Worm (Caenorhabditis elegans) whole organism, L2 larva: ENCODE data around the gene B0416.7.

Experiments used
- C34F6.9 ChIP-seq: fragments of 150-350 bp; optimal IDR thresholded peaks from 2 replicates; lab custom pipeline; 2014; ENCODE audit warnings: missing biosample characterization, missing genetic modification characterization
- F13H6.1 ChIP-seq: sonication (generic microtip); optimal IDR thresholded peaks from 2 replicates; lab custom pipeline; 2016; ENCODE audit warnings: missing genetic modification characterization, missing compliant biosample characterization
- R02D3.7 ChIP-seq: fragments of 150-350 bp; optimal IDR thresholded peaks from 2 replicates; lab custom pipeline; 2014; ENCODE audit warnings: missing biosample characterization, missing genetic modification characterization
- Y55F3AM.14 ChIP-seq: fragments of 200-800 bp; sonication (Bioruptor generic); optimal IDR thresholded peaks from 2 replicates; lab custom pipeline; 2018; ENCODE audit warnings: mild to moderate bottlenecking, missing genetic modification characterization, missing compliant biosample characterization
- alr-1 ChIP-seq: fragments of 150-350 bp; optimal IDR thresholded peaks from 2 replicates; lab custom pipeline; 2014; ENCODE audit warnings: missing biosample characterization, missing genetic modification characterization
- aly-2 ChIP-seq: fragments of 150-350 bp; optimal IDR thresholded peaks from 2 replicates; lab custom pipeline; 2014; ENCODE audit warnings: missing biosample characterization, missing genetic modification characterization
- ama-1 ChIP-seq: fragments of 150-350 bp; optimal IDR thresholded peaks from 2 replicates; lab custom pipeline; 2018; ENCODE audit warnings: inconsistent platforms
- ceh-16 ChIP-seq: fragments of 150-350 bp; optimal IDR thresholded peaks from 2 replicates; lab custom pipeline; 2014; ENCODE audit warnings: missing biosample characterization, missing genetic modification characterization
- ceh-82 ChIP-seq: fragments of 150-350 bp; optimal IDR thresholded peaks from 2 replicates; lab custom pipeline; 2014; ENCODE audit warnings: missing biosample characterization, missing genetic modification characterization
- dmd-4 ChIP-seq: sonication (generic microtip); optimal IDR thresholded peaks from 2 replicates; lab custom pipeline; 2017; ENCODE audit warnings: missing biosample characterization, missing genetic modification characterization
- egl-27 ChIP-seq: sonication (generic microtip); optimal IDR thresholded peaks from 3 replicates; lab custom pipeline; 2017; ENCODE audit warnings: missing biosample characterization, missing genetic modification reagents, missing genetic modification characterization
- elt-1 ChIP-seq: fragments of 150-350 bp; optimal IDR thresholded peaks from 2 replicates; lab custom pipeline; 2014; ENCODE audit warnings: missing biosample characterization, missing genetic modification characterization
- lin-11 ChIP-seq: fragments of 150-350 bp; sonication (generic microtip); optimal IDR thresholded peaks from 2 replicates; lab custom pipeline; 2014; ENCODE audit warnings: missing biosample characterization, missing genetic modification characterization, inconsistent platforms, mixed read lengths
- lin-39 ChIP-seq: fragments of 150-350 bp; optimal IDR thresholded peaks from 2 replicates; lab custom pipeline; 2014; ENCODE audit warnings: missing biosample characterization, missing genetic modification reagents, missing genetic modification characterization
- mab-5 ChIP-seq: fragments of 150-350 bp; optimal IDR thresholded peaks from 2 replicates; lab custom pipeline; 2014; ENCODE audit warnings: missing biosample characterization, missing genetic modification characterization
- mbf-1 ChIP-seq: sonication (generic microtip); optimal IDR thresholded peaks from 2 replicates; lab custom pipeline; 2017; ENCODE audit warnings: missing biosample characterization, missing genetic modification characterization
- mdl-1 ChIP-seq, 2 experiments: fragments of 150-350 bp in 1 of 2; sonication (generic microtip) in 1 of 2; optimal IDR thresholded peaks; 2 replicates each; lab custom pipeline; 2017; ENCODE audit warnings: missing biosample characterization in 2 of 2, missing genetic modification characterization in 2 of 2
- nhr-12 ChIP-seq: fragments of 150-350 bp; optimal IDR thresholded peaks from 2 replicates; lab custom pipeline; 2014; ENCODE audit warnings: missing biosample characterization, missing genetic modification characterization
- nhr-129 ChIP-seq: fragments of 150-350 bp; optimal IDR thresholded peaks from 2 replicates; lab custom pipeline; 2014; ENCODE audit warnings: missing biosample characterization, missing genetic modification characterization
- nhr-237 ChIP-seq: fragments of 150-350 bp; optimal IDR thresholded peaks from 2 replicates; lab custom pipeline; 2014; ENCODE audit warnings: missing biosample characterization, missing genetic modification characterization
- nhr-6 ChIP-seq: fragments of 150-350 bp; optimal IDR thresholded peaks from 2 replicates; lab custom pipeline; 2014; ENCODE audit warnings: missing biosample characterization, missing genetic modification characterization
- nhr-77 ChIP-seq: fragments of 150-350 bp; optimal IDR thresholded peaks from 2 replicates; lab custom pipeline; 2014; ENCODE audit warnings: missing biosample characterization, missing genetic modification characterization
- peb-1 ChIP-seq: fragments of 150-350 bp; optimal IDR thresholded peaks from 2 replicates; lab custom pipeline; 2014; ENCODE audit warnings: missing biosample characterization, missing genetic modification characterization
- sem-4 ChIP-seq: fragments of 150-350 bp; optimal IDR thresholded peaks from 2 replicates; lab custom pipeline; 2014; ENCODE audit warnings: missing biosample characterization, missing genetic modification reagents, missing genetic modification characterization
- sma-9 ChIP-seq, 2 experiments: fragments of 150-350 bp in 1 of 2; sonication (generic microtip) in 1 of 2; optimal IDR thresholded peaks; 2 replicates each; lab custom pipeline; 2014 to 2016; ENCODE audit warnings: missing genetic modification characterization in 2 of 2, mild to moderate bottlenecking in 1 of 2, missing biosample characterization in 1 of 2, missing compliant biosample characterization in 1 of 2, missing genetic modification reagents in 1 of 2, moderate library complexity in 1 of 2
- unc-39 ChIP-seq: fragments of 150-350 bp; optimal IDR thresholded peaks from 2 replicates; lab custom pipeline; 2014; ENCODE audit warnings: missing biosample characterization, missing genetic modification characterization
- unc-55 ChIP-seq: fragments of 150-350 bp; sonication (generic microtip); optimal IDR thresholded peaks from 3 replicates; lab custom pipeline; 2014; ENCODE audit warnings: missing biosample characterization, missing genetic modification reagents, missing genetic modification characterization
- unc-62 ChIP-seq: fragments of 150-350 bp; optimal IDR thresholded peaks from 2 replicates; lab custom pipeline; 2014; ENCODE audit warnings: missing biosample characterization, missing genetic modification reagents, missing genetic modification characterization
- zag-1 ChIP-seq: fragments of 150-350 bp; optimal IDR thresholded peaks from 2 replicates; lab custom pipeline; 2014; ENCODE audit warnings: missing biosample characterization, missing genetic modification characterization
- ztf-1 ChIP-seq: fragments of 200-800 bp; sonication (Bioruptor generic); conservative IDR thresholded peaks from 2 replicates; pipeline ENCODE4 v1.3.6; 2022; ENCODE audit warnings: missing genetic modification characterization, missing compliant biosample characterization
- ztf-11 ChIP-seq: sonication (generic microtip); optimal IDR thresholded peaks from 2 replicates; lab custom pipeline; 2017; ENCODE audit warnings: missing biosample characterization, missing genetic modification characterization
- ztf-4 ChIP-seq: fragments of 150-350 bp; optimal IDR thresholded peaks from 2 replicates; lab custom pipeline; 2014; ENCODE audit warnings: missing biosample characterization, missing genetic modification characterization

Gene B0416.7

ce11 chrX:9336227-9336626 lies 38.5 kb upstream of the B0416.7 start:
- TF ChIP-seq nhr-237 = no peak
- no peak for TF ChIP-seq Y55F3AM.14 (GFP tag; lab: Kevin White, UChicago)
- no peak for TF ChIP-seq aly-2 (tag; lab: Kevin White, UChicago)
- TF ChIP-seq ama-1 (lab: Kevin White, UChicago) = no peak
- TF ChIP-seq, all 48 proteins: peak for 0

DNA sequence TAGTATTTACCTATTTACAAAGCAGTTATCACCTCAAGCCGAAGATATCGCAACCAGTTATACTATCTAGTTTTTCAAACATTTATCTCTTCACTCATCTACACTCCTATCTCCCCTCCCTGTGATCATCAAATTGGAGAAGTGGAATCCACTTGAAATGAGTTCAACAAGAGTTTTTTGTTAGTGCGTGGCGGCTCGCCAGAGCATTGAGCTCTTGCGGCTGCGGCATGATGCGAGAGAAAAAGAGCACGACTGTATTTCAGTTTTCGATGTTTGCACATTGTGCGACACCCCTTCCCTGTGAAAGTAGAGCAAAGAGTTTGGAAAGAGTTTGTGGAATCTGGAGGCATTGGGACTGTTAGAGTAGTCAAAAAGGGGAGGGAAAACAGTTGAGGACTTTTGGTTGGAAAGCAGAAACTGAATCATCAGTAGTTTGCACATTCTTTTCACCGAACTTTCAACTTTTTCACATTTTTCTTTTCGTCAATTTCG lies 33.0 kb upstream of the B0416.7 start, which contains the start of gene T20B5.2:
Gene T20B5.2, plus strand, starts transcription at position 442 of the 492 bp plus-strand sequence.
- TF ChIP-seq sem-4 (tag; lab: Kevin White, UChicago) (no peak), egl-27 (tag; lab: Kevin White, UChicago) (no peak), unc-62 (no peak), mdl-1 (tag; optimal IDR thresholded peaks at IDR 0.05; lab: Kevin White, UChicago) (no peak), lin-11 (tag; lab: Kevin White, UChicago) (no peak), unc-55 (GFP tag; lab: Kevin White, UChicago) (no peak), zag-1 (tag; lab: Kevin White, UChicago) (no peak), nhr-12 (tag; lab: Kevin White, UChicago) (no peak), ztf-4 (no peak), F13H6.1 (tag; lab: Kevin White, UChicago) (peak; percentile 77), nhr-237 (no peak), nhr-129 (peak; percentile 14)

DNA sequence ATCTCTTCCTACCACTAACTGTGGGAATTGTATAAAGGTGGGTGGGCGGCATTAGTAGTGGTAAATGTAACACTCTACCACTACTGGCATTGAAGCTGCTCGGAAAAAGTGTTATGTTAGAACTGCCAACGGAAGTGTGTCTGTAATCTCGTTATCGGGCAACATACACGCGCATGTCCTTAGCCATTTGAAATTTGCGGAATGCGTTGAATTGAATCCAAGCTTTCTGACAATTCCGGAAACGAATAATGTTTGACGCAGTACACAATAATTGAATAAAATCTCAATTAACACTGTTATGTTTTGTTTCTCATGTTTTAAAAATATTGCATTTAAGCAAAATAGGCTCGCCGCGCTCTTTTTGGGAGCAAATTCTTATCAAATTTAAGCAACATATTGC lies 27.2 kb upstream of the B0416.7 start:
- TF ChIP-seq nhr-77 (no peak), mdl-1 (tag; optimal IDR thresholded peaks at IDR 0.05; lab: Kevin White, UChicago) (no peak), dmd-4 (tag; lab: Kevin White, UChicago) (no peak), peb-1 (tag; lab: Kevin White, UChicago) (no peak), F13H6.1 (tag; lab: Kevin White, UChicago) (no peak), mab-5 (no peak), ama-1 (lab: Kevin White, UChicago) (no peak), unc-62 (no peak), ceh-16 (tag; lab: Kevin White, UChicago) (no peak), unc-39 (tag; lab: Kevin White, UChicago) (no peak), nhr-6 (no peak), ztf-1 (GFP tag; lab: Robert Waterston, UW) (no peak)

DNA sequence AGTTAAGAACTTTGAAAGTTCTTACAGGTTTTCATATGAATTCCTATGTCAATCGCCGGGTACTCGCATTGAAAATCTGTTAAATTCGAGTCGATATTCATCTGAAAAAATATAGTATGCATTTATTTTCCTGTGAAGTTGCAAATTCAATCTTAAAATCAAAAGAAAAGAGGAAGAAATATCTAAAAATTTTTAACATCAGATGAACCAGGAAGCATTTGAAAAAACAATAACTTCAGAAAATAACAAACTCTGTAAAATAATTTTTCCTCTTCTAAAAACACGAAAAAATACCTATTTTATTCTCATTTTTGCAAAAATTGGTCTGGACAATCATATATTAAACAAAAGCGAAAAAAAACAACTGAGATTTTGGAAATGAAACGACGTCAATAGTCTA lies 21.3 kb upstream of the B0416.7 start, which contains the start of gene npr-7:
Gene npr-7, minus strand, starts transcription at position 101 of the 400 bp plus-strand sequence.
- TF ChIP-seq unc-39 (tag; lab: Kevin White, UChicago) (no peak), aly-2 (tag; lab: Kevin White, UChicago) (no peak), R02D3.7 (tag; lab: Kevin White, UChicago) (no peak), mbf-1 (tag; lab: Kevin White, UChicago) (no peak), lin-39 (no peak)
- TF ChIP-seq, all 48 proteins: peak for 0

DNA sequence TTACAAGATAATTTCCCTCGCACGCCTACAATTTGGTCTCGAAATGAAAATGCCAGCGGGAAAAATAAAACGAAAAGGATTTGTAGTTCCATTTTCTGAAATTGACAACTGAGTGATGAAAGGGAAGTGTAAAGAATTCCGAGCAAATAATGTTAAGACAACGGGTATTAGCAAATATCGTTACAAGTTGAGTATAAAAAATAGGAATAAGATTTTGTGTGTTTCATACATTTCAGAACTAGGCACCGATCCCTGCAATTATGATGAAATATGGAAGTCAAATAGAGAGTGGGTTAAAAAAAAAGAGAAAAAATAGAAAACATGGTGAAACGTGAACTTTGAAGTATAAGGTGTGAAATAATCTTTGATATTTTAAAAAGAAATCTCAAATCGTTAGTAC lies 16.7 kb upstream of the B0416.7 start, which contains the start of gene ttr-38:
Gene ttr-38, minus strand, starts transcription at position 101 of the 400 bp plus-strand sequence.
- no peak for TF ChIP-seq mab-5
- no peak for TF ChIP-seq C34F6.9
- no peak for TF ChIP-seq sma-9 (GFP tag; optimal IDR thresholded peaks at IDR 0.05; lab: Kevin White, UChicago)
- no peak for TF ChIP-seq sma-9 (tag; optimal IDR thresholded peaks at IDR 0.05; lab: Kevin White, UChicago)
- TF ChIP-seq alr-1 (tag; lab: Kevin White, UChicago) = no peak
- TF ChIP-seq ceh-82 = no peak
- no peak for TF ChIP-seq elt-1
- TF ChIP-seq ztf-11 (tag; lab: Kevin White, UChicago) = no peak
- no peak for TF ChIP-seq lin-39
- TF ChIP-seq unc-39 (tag; lab: Kevin White, UChicago) = no peak
- TF ChIP-seq mdl-1 (tag; optimal IDR thresholded peaks at IDR 0.05; lab: Kevin White, UChicago) = no peak
- TF ChIP-seq unc-55 (GFP tag; lab: Kevin White, UChicago) = no peak
- TF ChIP-seq, all 48 proteins: peak for 0

DNA sequence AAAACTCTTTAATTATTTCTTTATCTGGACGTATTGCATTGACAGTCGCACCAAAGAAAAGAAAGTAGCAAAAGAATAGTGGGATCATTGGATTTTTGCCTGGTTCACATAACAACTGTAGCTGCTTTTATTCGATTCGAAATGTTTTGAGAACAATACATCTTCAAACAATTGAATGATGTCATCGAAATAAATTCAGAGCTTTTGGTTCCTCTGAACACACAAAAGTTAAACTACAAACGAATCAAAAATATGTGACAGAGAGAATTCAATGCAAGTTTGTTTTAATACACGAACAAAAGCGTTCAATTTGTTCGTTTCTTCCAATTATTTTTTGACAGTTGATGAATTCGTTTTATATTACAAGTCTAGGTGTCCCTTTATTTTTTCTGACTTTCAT lies 13.5 kb upstream of the B0416.7 start, which contains the start of gene H29C22.1:
Gene H29C22.1, minus strand, starts transcription at position 101 of the 400 bp plus-strand sequence.
- TF ChIP-seq dmd-4 (tag; lab: Kevin White, UChicago) (no peak), R02D3.7 (tag; lab: Kevin White, UChicago) (no peak), egl-27 (tag; lab: Kevin White, UChicago) (no peak)
